Fruit fly (Drosophila melanogaster): Measurements from ENCODE around the gene Uggt.

dm6 chr3L:18916466-18916865 lies 43.9 kb downstream of the Uggt start:
- TF ChIP-seq kay (GFP tag; ENCODE audit: borderline replicate concordance), result no peak
- TF ChIP-seq CG1620 (GFP tag; optimal IDR thresholded peaks at IDR 0.05), result no peak
- TF ChIP-seq CG5204 (GFP tag; optimal IDR thresholded peaks at IDR 0.05), result no peak
- no peak for TF ChIP-seq CG7101 (tag; optimal IDR thresholded peaks at IDR 0.05)
